Worm (Caenorhabditis elegans): ENCODE data around the gene gst-40.

gst-40 gene

ce11 chrIV:730937-731336, 29.4 kb upstream of the gst-40 start, which contains the start of gene srt-24:
srt-24 (minus strand) TSS chrIV:731037.
- TF ChIP-seq aha-1 (tag) (peak; percentile 45), hmg-1.1 (GFP tag; IDR thresholded peaks at IDR 0.05) (no peak), ceh-82 (tag; optimal IDR thresholded peaks at IDR 0.05) (no peak), hlh-11 (tag; optimal IDR thresholded peaks at IDR 0.05) (no peak), nhr-77 (tag; optimal IDR thresholded peaks at IDR 0.05) (no peak)

DNA sequence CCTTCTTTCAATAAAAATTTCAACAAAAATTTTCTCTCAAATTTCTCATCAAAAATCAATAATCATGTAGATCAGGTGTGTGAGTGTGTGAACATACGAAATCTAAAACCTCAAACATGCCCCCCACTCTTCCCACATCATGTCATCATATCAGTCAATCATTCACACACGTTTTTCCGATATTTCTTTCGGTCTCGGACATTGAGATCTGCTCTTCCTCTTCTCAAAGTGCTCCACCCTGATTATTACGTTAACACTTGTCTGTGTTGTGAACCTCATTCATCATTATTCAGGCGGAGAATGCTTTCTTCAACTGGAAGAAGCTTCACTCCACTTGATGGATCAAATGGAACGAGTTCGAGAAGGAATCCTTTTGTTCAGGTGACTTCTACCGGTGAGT, 23.9 kb upstream of the gst-40 start, which contains the start of gene kvs-5:
Gene kvs-5 (plus strand): TSS at position 301 of the 400 bp plus-strand sequence.
- TF ChIP-seq F26F4.8 (GFP tag; conservative IDR thresholded peaks at IDR 0.05): no peak
- no peak for TF ChIP-seq hlh-30 (tag; optimal IDR thresholded peaks at IDR 0.05; ENCODE audit: insufficient read depth)
- no peak for TF ChIP-seq mdl-1 (tag; optimal IDR thresholded peaks at IDR 0.05)
- no peak for TF ChIP-seq nhr-111 (GFP tag; optimal IDR thresholded peaks at IDR 0.05)
- no peak for TF ChIP-seq mxl-2 (GFP tag; conservative IDR thresholded peaks at IDR 0.05)
- TF ChIP-seq dmd-6 (GFP tag; IDR thresholded peaks at IDR 0.05): no peak
- TF ChIP-seq zag-1 (tag; optimal IDR thresholded peaks at IDR 0.05): no peak
- no peak for TF ChIP-seq daf-8 (GFP tag; IDR thresholded peaks at IDR 0.05)
- no peak for TF ChIP-seq pha-4 (GFP tag; IDR thresholded peaks at IDR 0.05)
- no peak for TF ChIP-seq pha-4 (tag; optimal IDR thresholded peaks at IDR 0.05)
- TF ChIP-seq F10B5.3 (tag; optimal IDR thresholded peaks at IDR 0.05): no peak
- no peak for TF ChIP-seq snpc-1.2 (GFP tag; IDR thresholded peaks at IDR 0.05)

DNA sequence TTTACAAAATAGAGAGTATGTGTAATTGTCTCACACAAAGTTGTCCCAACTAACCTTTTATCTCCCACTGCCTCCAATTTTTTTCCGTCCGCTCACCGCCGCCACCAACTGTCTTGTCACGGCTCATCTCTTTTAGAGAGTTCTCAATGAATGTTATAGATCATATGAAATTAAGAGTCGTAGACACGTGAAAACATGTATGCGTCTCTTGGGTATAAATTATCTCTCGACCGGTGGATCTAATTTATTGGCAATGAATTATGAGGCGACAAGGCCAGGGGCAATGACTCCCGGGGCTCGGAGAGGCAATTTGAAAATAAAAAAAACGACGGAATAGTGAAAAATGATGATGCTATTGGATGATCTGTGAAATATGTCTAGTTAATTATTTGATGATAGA, 19.6 kb upstream of the gst-40 start:
- TF ChIP-seq unc-130 (GFP tag; optimal IDR thresholded peaks at IDR 0.05): no peak
- TF ChIP-seq unc-62 (GFP tag; optimal IDR thresholded peaks at IDR 0.05 in 1 of 2): peak in 1 of 2 experiments; percentile 68
- TF ChIP-seq unc-62 (tag; optimal IDR thresholded peaks at IDR 0.05): no peak
- TF ChIP-seq dmd-9 (GFP tag; IDR thresholded peaks at IDR 0.05): no peak
- peak; percentile 13 for TF ChIP-seq nhr-11 (tag; optimal IDR thresholded peaks at IDR 0.05)
- peak; percentile 32 for TF ChIP-seq aha-1 (tag)

ce11 chrIV:741831-742230, 18.5 kb upstream of the gst-40 start:
- TF ChIP-seq fos-1 (tag; optimal IDR thresholded peaks at IDR 0.05): no peak
- TF ChIP-seq ceh-20 (GFP tag; IDR thresholded peaks at IDR 0.05): no peak
- TF ChIP-seq nhr-28 (tag; optimal IDR thresholded peaks at IDR 0.05): no peak
- TF ChIP-seq lin-1 (GFP tag; IDR thresholded peaks at IDR 0.05): no peak
- TF ChIP-seq daf-8 (GFP tag; IDR thresholded peaks at IDR 0.05): no peak
- TF ChIP-seq T20F7.1 (GFP tag; optimal IDR thresholded peaks at IDR 0.05): no peak
- peak in 1 of 2 experiments; percentile 11 for TF ChIP-seq unc-62 (GFP tag; optimal IDR thresholded peaks at IDR 0.05 in 1 of 2)
- no peak for TF ChIP-seq unc-62 (tag; optimal IDR thresholded peaks at IDR 0.05)

ce11 chrIV:746333-746732, 14.0 kb upstream of the gst-40 start:
- TF ChIP-seq hlh-11 (tag; optimal IDR thresholded peaks at IDR 0.05) (peak; percentile 17), ama-1 (optimal IDR thresholded peaks at IDR 0.05) (no peak), saeg-2 (GFP tag; IDR thresholded peaks at IDR 0.05) (no peak), F37D6.2 (tag; optimal IDR thresholded peaks at IDR 0.05) (no peak), nhr-11 (tag; optimal IDR thresholded peaks at IDR 0.05) (peak; percentile 48), nhr-10 (tag; optimal IDR thresholded peaks at IDR 0.05) (no peak), lim-7 (GFP tag; IDR thresholded peaks at IDR 0.05) (no peak)

- TF ChIP-seq aha-1 (tag) (peak; percentile 61), zip-11 (GFP tag; IDR thresholded peaks at IDR 0.05) (no peak), unc-62 (GFP tag; optimal IDR thresholded peaks at IDR 0.05 in 1 of 2) (peak in 1 of 2 experiments; percentile 85), unc-62 (tag; optimal IDR thresholded peaks at IDR 0.05) (no peak), nhr-6 (tag; optimal IDR thresholded peaks at IDR 0.05) (no peak)
Observed at ce11 chrIV:749557-749956, 10.7 kb upstream of the gst-40 start.

Data from whole organism, L4 larva.